Fruit fly (Drosophila melanogaster) whole organism, embryonic: ENCODE measurements around the gene CG7164.

Source experiments
- CG10543 ChIP-seq: fragments of 200-800 bp; sonication (Bioruptor generic); optimal IDR thresholded peaks from 3 replicates; lab custom pipeline; 2017; ENCODE audit warnings: missing biosample characterization, mild to moderate bottlenecking, missing genetic modification characterization, moderate library complexity
- CG10979 ChIP-seq: fragments of 200-800 bp; sonication (Bioruptor generic); optimal IDR thresholded peaks from 2 replicates; lab custom pipeline; 2018; ENCODE audit warnings: missing biosample characterization, mild to moderate bottlenecking, missing genetic modification characterization, moderate library complexity
- CG11695 ChIP-seq: fragments of 200-800 bp; sonication (Bioruptor generic); IDR thresholded peaks from 3 replicates; pipeline ENCODE4 v1.3.6; 2022; ENCODE audit warnings: missing biosample characterization, missing genetic modification characterization
- CG12071 ChIP-seq: fragments of 200-800 bp; sonication (Bioruptor generic); optimal IDR thresholded peaks from 3 replicates; lab custom pipeline; 2018; ENCODE audit warnings: missing biosample characterization, mild to moderate bottlenecking, missing genetic modification characterization
- CG12104 ChIP-seq: fragments of 200-800 bp; sonication (Bioruptor generic); optimal IDR thresholded peaks from 3 replicates; lab custom pipeline; 2016; ENCODE audit warnings: missing biosample characterization, missing genetic modification characterization
- CG12219 ChIP-seq: fragments of 200-800 bp; sonication (Bioruptor generic); optimal IDR thresholded peaks from 3 replicates; lab custom pipeline; 2018; ENCODE audit warnings: missing biosample characterization, mild to moderate bottlenecking, missing genetic modification characterization
- CG13424 ChIP-seq: fragments of 200-800 bp; sonication (Bioruptor generic); optimal IDR thresholded peaks from 2 replicates; lab custom pipeline; 2019; ENCODE audit warnings: missing biosample characterization, mild to moderate bottlenecking, missing genetic modification characterization, moderate library complexity
- CG18764 ChIP-seq: fragments of 200-800 bp; sonication (Bioruptor generic); optimal IDR thresholded peaks from 3 replicates; lab custom pipeline; 2016; ENCODE audit warnings: missing biosample characterization, missing genetic modification characterization
- CG3065 ChIP-seq: fragments of 200-800 bp; sonication (Bioruptor generic); optimal IDR thresholded peaks from 2 replicates; lab custom pipeline; 2016; ENCODE audit warnings: missing biosample characterization, missing genetic modification characterization
- CG31388 ChIP-seq: fragments of 200-800 bp; sonication (Bioruptor generic); optimal IDR thresholded peaks from 2 replicates; lab custom pipeline; 2016; ENCODE audit warnings: missing biosample characterization, missing genetic modification characterization
- CG34224 ChIP-seq: fragments of 200-800 bp; sonication (Bioruptor generic); IDR thresholded peaks from 3 replicates; pipeline ENCODE4 v1.3.6; 2022; ENCODE audit warnings: missing biosample characterization, missing genetic modification characterization; ENCODE audit not compliant: partially characterized antibody
- CG6254 ChIP-seq: fragments of 200-800 bp; sonication (Bioruptor generic); optimal IDR thresholded peaks from 3 replicates; lab custom pipeline; 2017; ENCODE audit warnings: mild to moderate bottlenecking, missing biosample characterization, missing genetic modification reagents, missing genetic modification characterization
- CG6765 ChIP-seq: fragments of 200-800 bp; sonication (Bioruptor generic); optimal IDR thresholded peaks from 3 replicates; lab custom pipeline; 2017; ENCODE audit warnings: missing biosample characterization, mild to moderate bottlenecking, missing genetic modification characterization
- CG8478 ChIP-seq: fragments of >200 bp; optimal IDR thresholded peaks from 2 replicates; lab custom pipeline; 2018
- CG8944 ChIP-seq: fragments of 200-800 bp; sonication (Bioruptor generic); optimal IDR thresholded peaks from 3 replicates; lab custom pipeline; 2016; ENCODE audit warnings: missing biosample characterization, missing genetic modification characterization
- CrebB ChIP-seq: fragments of 200-800 bp; sonication (Bioruptor generic); optimal IDR thresholded peaks from 3 replicates; lab custom pipeline; 2018; ENCODE audit warnings: missing biosample characterization, mild to moderate bottlenecking, missing genetic modification characterization
- Dip3 ChIP-seq: fragments of 200-800 bp; sonication (Bioruptor generic); optimal IDR thresholded peaks from 3 replicates; lab custom pipeline; 2016; ENCODE audit warnings: missing biosample characterization, missing genetic modification characterization
- Dref ChIP-seq: fragments of 200-800 bp; sonication (Bioruptor generic); IDR thresholded peaks from 2 replicates; pipeline ENCODE4 v1.3.6; 2022; ENCODE audit warnings: missing biosample characterization, missing genetic modification characterization
- Fer3 ChIP-seq: fragments of 200-800 bp; sonication (Bioruptor generic); optimal IDR thresholded peaks from 2 replicates; lab custom pipeline; 2018; ENCODE audit warnings: missing biosample characterization, mild to moderate bottlenecking, missing genetic modification characterization, moderate library complexity
- GATAe ChIP-seq: fragments of 200-800 bp; sonication (Bioruptor generic); conservative IDR thresholded peaks from 2 replicates; pipeline ENCODE4 v1.3.6; 2022; ENCODE audit warnings: missing biosample characterization, missing genetic modification characterization
- HHEX ChIP-seq: fragments of 200-800 bp; sonication (Bioruptor generic); optimal IDR thresholded peaks from 3 replicates; lab custom pipeline; 2017; ENCODE audit warnings: missing biosample characterization, mild to moderate bottlenecking, missing genetic modification characterization, missing genetic modification reagents
- Hand ChIP-seq: fragments of 200-800 bp; sonication (Bioruptor generic); optimal IDR thresholded peaks from 2 replicates; lab custom pipeline; 2017; ENCODE audit warnings: mild to moderate bottlenecking, missing biosample characterization, missing genetic modification reagents, missing genetic modification characterization
- Hey ChIP-seq: fragments of 200-800 bp; sonication (Bioruptor generic); optimal IDR thresholded peaks from 3 replicates; lab custom pipeline; 2018; ENCODE audit warnings: missing biosample characterization, mild to moderate bottlenecking, missing genetic modification characterization
- MTF-1 ChIP-seq: fragments of 200-800 bp; sonication (Bioruptor generic); optimal IDR thresholded peaks from 2 replicates; lab custom pipeline; 2018; ENCODE audit warnings: missing biosample characterization, mild to moderate bottlenecking, missing genetic modification characterization, borderline replicate concordance
- Myb ChIP-seq: fragments of 200-800 bp; sonication (Bioruptor generic); optimal IDR thresholded peaks from 2 replicates; lab custom pipeline; 2016; ENCODE audit warnings: missing biosample characterization, missing genetic modification characterization
- Oaz ChIP-seq: fragments of 200-800 bp; sonication (Bioruptor generic); IDR thresholded peaks from 2 replicates; pipeline ENCODE4 v1.3.6; 2022; ENCODE audit warnings: missing biosample characterization, missing genetic modification characterization
- Oli ChIP-seq: fragments of 200-800 bp; sonication (Bioruptor generic); optimal IDR thresholded peaks from 2 replicates; lab custom pipeline; 2018; ENCODE audit warnings: missing biosample characterization, mild to moderate bottlenecking, missing genetic modification characterization, moderate library complexity
- Poxn ChIP-seq: fragments of 200-800 bp; sonication (Bioruptor generic); IDR thresholded peaks from 2 replicates; pipeline ENCODE4 v1.3.6; 2022; ENCODE audit warnings: missing biosample characterization, missing genetic modification characterization
- Ravus ChIP-seq: fragments of 200-800 bp; sonication (Bioruptor generic); IDR thresholded peaks from 2 replicates; pipeline ENCODE4 v1.3.6; 2022; ENCODE audit warnings: missing biosample characterization, missing genetic modification characterization
- Rfx ChIP-seq: fragments of 200-800 bp; sonication (Bioruptor generic); IDR thresholded peaks from 2 replicates; pipeline ENCODE4 v1.3.6; 2022; ENCODE audit warnings: missing biosample characterization, missing genetic modification characterization
- Spps ChIP-seq: fragments of 200-800 bp; sonication (Bioruptor generic); optimal IDR thresholded peaks from 2 replicates; lab custom pipeline; 2018; ENCODE audit warnings: missing biosample characterization, mild to moderate bottlenecking, missing genetic modification characterization
- Xrp1 ChIP-seq: fragments of 200-800 bp; sonication (Bioruptor generic); IDR thresholded peaks from 2 replicates; pipeline ENCODE4 v1.3.6; 2022; ENCODE audit warnings: missing biosample characterization, missing genetic modification characterization
- ac ChIP-seq: fragments of 200-800 bp; sonication (Bioruptor generic); optimal IDR thresholded peaks from 3 replicates; lab custom pipeline; 2017; ENCODE audit warnings: missing biosample characterization, mild to moderate bottlenecking, missing genetic modification characterization
- al ChIP-seq: fragments of 200-800 bp; sonication (Bioruptor generic); IDR thresholded peaks from 2 replicates; pipeline ENCODE4 v1.3.6; 2022; ENCODE audit warnings: missing biosample characterization, missing genetic modification characterization
- bab2 ChIP-seq: fragments of 200-800 bp; sonication (Bioruptor generic); optimal IDR thresholded peaks from 2 replicates; lab custom pipeline; 2016; ENCODE audit warnings: missing biosample characterization, missing genetic modification characterization
- btn ChIP-seq: fragments of 200-800 bp; sonication (Bioruptor generic); optimal IDR thresholded peaks from 2 replicates; lab custom pipeline; 2016; ENCODE audit warnings: missing biosample characterization, missing genetic modification characterization
- caup ChIP-seq: fragments of 200-800 bp; sonication (Bioruptor generic); optimal IDR thresholded peaks from 3 replicates; lab custom pipeline; 2017; ENCODE audit warnings: missing biosample characterization, mild to moderate bottlenecking, missing genetic modification characterization, moderate library complexity; ENCODE audit not compliant: severe bottlenecking
- chm ChIP-seq: fragments of 200-800 bp; sonication (Bioruptor generic); IDR thresholded peaks from 2 replicates; pipeline ENCODE4 v1.3.6; 2022; ENCODE audit warnings: missing biosample characterization, missing genetic modification characterization
- crc ChIP-seq: fragments of 200-800 bp; sonication (Bioruptor generic); optimal IDR thresholded peaks from 2 replicates; lab custom pipeline; 2016; ENCODE audit warnings: missing biosample characterization, missing genetic modification characterization
- crol ChIP-seq: fragments of 200-800 bp; sonication (Bioruptor generic); IDR thresholded peaks from 2 replicates; pipeline ENCODE4 v1.3.6; 2022; ENCODE audit warnings: missing biosample characterization, missing genetic modification characterization
- danr ChIP-seq: fragments of 200-800 bp; sonication (Bioruptor generic); IDR thresholded peaks from 2 replicates; pipeline ENCODE4 v1.3.6; 2022; ENCODE audit warnings: missing biosample characterization, missing genetic modification characterization
- dmrt11E ChIP-seq: fragments of 200-800 bp; sonication (Bioruptor generic); optimal IDR thresholded peaks from 3 replicates; lab custom pipeline; 2018; ENCODE audit warnings: missing biosample characterization, mild to moderate bottlenecking, missing genetic modification characterization, moderate library complexity
- fru ChIP-seq: fragments of >200 bp; optimal IDR thresholded peaks from 2 replicates; lab custom pipeline; 2017
- insv ChIP-seq, 2 experiments: fragments of 200-800 bp; sonication (Bioruptor generic); optimal IDR thresholded peaks; 3 replicates each; lab custom pipeline; 2016 to 2018; ENCODE audit warnings: missing biosample characterization in 2 of 2, missing genetic modification characterization in 2 of 2
- jigr1 ChIP-seq: fragments of 200-800 bp; sonication (Bioruptor generic); IDR thresholded peaks from 3 replicates; pipeline ENCODE4 v1.3.6; 2022; ENCODE audit warnings: missing biosample characterization, missing genetic modification characterization
- klu ChIP-seq: fragments of 200-800 bp; sonication (Bioruptor generic); IDR thresholded peaks from 2 replicates; pipeline ENCODE4 v1.3.6; 2022; ENCODE audit warnings: missing biosample characterization, missing genetic modification characterization
- pita ChIP-seq: fragments of 200-800 bp; sonication (Bioruptor generic); optimal IDR thresholded peaks from 2 replicates; lab custom pipeline; 2017; ENCODE audit warnings: missing biosample characterization, mild to moderate bottlenecking, missing genetic modification characterization
- sens ChIP-seq: fragments of 200-800 bp; sonication (Bioruptor generic); peaks from one replicate; lab custom pipeline; 2016; ENCODE audit warnings: missing biosample characterization, missing genetic modification characterization
- seq ChIP-seq: fragments of 200-800 bp; sonication (Bioruptor generic); IDR thresholded peaks from 2 replicates; pipeline ENCODE4 v1.3.6; 2022; ENCODE audit warnings: missing biosample characterization, missing genetic modification characterization
- tup ChIP-seq: fragments of 200-800 bp; sonication (Bioruptor generic); optimal IDR thresholded peaks from 2 replicates; lab custom pipeline; 2016; ENCODE audit warnings: missing biosample characterization, mild to moderate bottlenecking, missing genetic modification characterization, moderate library complexity
- z ChIP-seq: fragments of 200-800 bp; sonication (Bioruptor generic); IDR thresholded peaks from 3 replicates; pipeline ENCODE4 v1.3.6; 2022; ENCODE audit warnings: missing biosample characterization, missing genetic modification characterization

CG7164 gene

dm6 chr2L:7799804-7800433 is 18.7 kb downstream of the CG7164 start, which contains the start of the genes Herp and r2d2 (continued):
- TF ChIP-seq CrebB (tag; lab: Kevin White, UChicago) (peak; percentile 81), fru (no peak), ac (GFP tag; lab: Kevin White, UChicago) (peak; percentile 72), seq (GFP tag; lab: Robert Waterston, UW) (peak; percentile 70), klu (peak; percentile 84), CG8944 (peak; percentile 93), CG31388 (peak; percentile 75), Xrp1 (peak; percentile 90), crc (GFP tag; lab: Kevin White, UChicago) (peak; percentile 89), pita (no peak), crol (GFP tag; lab: Robert Waterston, UW) (peak; percentile 53; the same call in 1 of the 2 replicates), Poxn (GFP tag; lab: Robert Waterston, UW) (peak; percentile 83), jigr1 (GFP tag; lab: Robert Waterston, UW) (peak; percentile 80; the same call in 2 of the 3 replicates), Rfx (GFP tag; lab: Robert Waterston, UW) (peak; percentile 94), caup (GFP tag; lab: Kevin White, UChicago) (peak; percentile 90), danr (GFP tag; lab: Robert Waterston, UW) (peak; percentile 71), CG13424 (tag; lab: Kevin White, UChicago) (peak; percentile 94), Dip3 (peak; percentile 93), Oli (tag; lab: Kevin White, UChicago) (peak; percentile 83), MTF-1 (GFP tag; lab: Kevin White, UChicago) (peak; percentile 61), sens (GFP tag; lab: Kevin White, UChicago) (peak; percentile 98), CG10543 (peak; percentile 97), Ravus (GFP tag; lab: Robert Waterston, UW) (peak; percentile 63), insv (GFP tag; optimal IDR thresholded peaks at IDR 0.05; lab: Kevin White, UChicago) (peak in 1 of 2 experiments; percentile 69), CG12219 (peak; percentile 83), Oaz (GFP tag; lab: Robert Waterston, UW) (peak; percentile 79), Fer3 (peak; percentile 89), Hand (GFP tag; lab: Kevin White, UChicago) (peak; percentile 75), CG10979 (tag; lab: Kevin White, UChicago) (peak; percentile 81), Hey (tag; lab: Kevin White, UChicago) (peak; percentile 82), Dref (peak; percentile 48), btn (GFP tag; lab: Kevin White, UChicago) (peak; percentile 81), CG6254 (GFP tag; lab: Kevin White, UChicago) (peak; percentile 24), chm (GFP tag; lab: Robert Waterston, UW) (peak; percentile 77), al (GFP tag; lab: Robert Waterston, UW) (peak; percentile 88), HHEX (GFP tag; lab: Kevin White, UChicago) (peak; percentile 88), CG6765 (GFP tag; lab: Kevin White, UChicago) (peak; percentile 75), dmrt11E (tag; lab: Kevin White, UChicago) (peak; percentile 85), CG12104 (peak; percentile 85), Spps (peak; percentile 69), CG12071 (GFP tag; lab: Kevin White, UChicago) (peak; percentile 84), CG18764 (GFP tag; lab: Kevin White, UChicago) (peak; percentile 85), CG3065 (peak; percentile 66), CG8478 (lab: Kevin White, UChicago) (no peak), CG11695 (GFP tag; lab: Robert Waterston, UW) (peak; percentile 90), CG34224 (GFP tag; lab: Robert Waterston, UW) (peak; percentile 81), tup (peak; percentile 59), z (GFP tag; lab: Robert Waterston, UW) (no peak), GATAe (peak; percentile 31; the same call in 1 of the 2 replicates), bab2 (GFP tag; lab: Kevin White, UChicago) (peak; percentile 92), Myb (peak; percentile 89)
